Fruit fly (Drosophila melanogaster) Kc167 (cell line): Measurements from ENCODE around the gene CG3038.

Experiments used
- Myc ChIP-seq: fragments of >200 bp; optimal IDR thresholded peaks from 2 replicates; lab custom pipeline; 2017; ENCODE audit warnings: missing external identifiers
- Sin3A ChIP-seq: fragments of >200 bp; optimal IDR thresholded peaks from 2 replicates; lab custom pipeline; 2018; ENCODE audit warnings: missing external identifiers
- h ChIP-seq: fragments of >200 bp; optimal IDR thresholded peaks from 3 replicates; lab custom pipeline; 2018; ENCODE audit warnings: missing external identifiers
- insv ChIP-seq: fragments of >200 bp; optimal IDR thresholded peaks from 3 replicates; lab custom pipeline; 2018; ENCODE audit warnings: missing external identifiers
- psq ChIP-seq: fragments of >200 bp; optimal IDR thresholded peaks from 2 replicates; lab custom pipeline; 2017; ENCODE audit warnings: missing external identifiers
- ttk ChIP-seq: sonication (Bioruptor generic); optimal IDR thresholded peaks from 2 replicates; lab custom pipeline; 2017; ENCODE audit warnings: missing external identifiers

Gene CG3038

dm6 chrX:262836-263235 lies 17.2 kb upstream of the CG3038 start:
- no peak for TF ChIP-seq Myc (lab: Kevin White, UChicago)
- no peak for TF ChIP-seq ttk (lab: Kevin White, UChicago)
- TF ChIP-seq h (lab: Kevin White, UChicago), result no peak
- TF ChIP-seq psq, result no peak
- TF ChIP-seq insv (lab: Kevin White, UChicago), result no peak
- TF ChIP-seq Sin3A, result no peak

- TF ChIP-seq insv (lab: Kevin White, UChicago) (no peak), ttk (lab: Kevin White, UChicago) (no peak), Myc (lab: Kevin White, UChicago) (no peak), psq (no peak)
Measured at dm6 chrX:255369-255768, 9.7 kb upstream of the CG3038 start, which contains the start of gene cin. Gene cin, plus strand, starts transcription at chrX:255674.

dm6 chrX:254690-255089 lies 9.0 kb upstream of the CG3038 start, which contains the start of gene CG42376:
Gene CG42376, plus strand, starts transcription at chrX:254876.
- TF ChIP-seq h (lab: Kevin White, UChicago) (no peak), Sin3A (no peak), ttk (lab: Kevin White, UChicago) (no peak), psq (no peak), insv (lab: Kevin White, UChicago) (no peak), Myc (lab: Kevin White, UChicago) (no peak)

- TF ChIP-seq Sin3A, result no peak
- TF ChIP-seq insv (lab: Kevin White, UChicago), result no peak
- no peak for TF ChIP-seq Myc (lab: Kevin White, UChicago)
- no peak for TF ChIP-seq psq
- no peak for TF ChIP-seq h (lab: Kevin White, UChicago)
- TF ChIP-seq ttk (lab: Kevin White, UChicago), result no peak
Measured at dm6 chrX:247329-247728, 1.7 kb upstream of the CG3038 start.
